Fruit fly (Drosophila melanogaster): ENCODE measurements around the gene sowah.

- TF ChIP-seq Jra (GFP tag; optimal IDR thresholded peaks at IDR 0.05) (peak; percentile 77), jim (GFP tag; optimal IDR thresholded peaks at IDR 0.05) (no peak), br (GFP tag; optimal IDR thresholded peaks at IDR 0.05) (peak; percentile 44), OdsH (GFP tag; optimal IDR thresholded peaks at IDR 0.05) (peak; percentile 40), Hnf4 (GFP tag; optimal IDR thresholded peaks at IDR 0.05) (peak; percentile 79), HLH106 (tag; optimal IDR thresholded peaks at IDR 0.05) (peak; percentile 47), brk (GFP tag; optimal IDR thresholded peaks at IDR 0.05) (no peak), Hr83 (GFP tag; optimal IDR thresholded peaks at IDR 0.05; ENCODE audit: poor library complexity, severe bottlenecking) (peak; percentile 8)
Measured at dm6 chr3L:12501249-12501648, 71.1 kb downstream of the sowah start, which contains the start of the genes CG10638 and CG10681.
